Worm (Caenorhabditis elegans) whole organism, L4 larva: ENCODE results near the gene dct-8.
A peak's percentile ranks its signal among the peaks of the same experiment; 100 is the strongest.

Experiments used
- attf-4 ChIP-seq: sonication (generic microtip); optimal IDR thresholded peaks from 3 replicates; lab custom pipeline; 2017; ENCODE audit warnings: missing biosample characterization, missing genetic modification characterization
- lin-13 ChIP-seq: fragments of 150-350 bp; optimal IDR thresholded peaks from 2 replicates; lab custom pipeline; 2014; ENCODE audit warnings: missing biosample characterization, missing genetic modification reagents, missing genetic modification characterization
- lin-15B ChIP-seq: fragments of 150-350 bp; sonication (generic microtip); optimal IDR thresholded peaks from 3 replicates; lab custom pipeline; 2014; ENCODE audit warnings: missing biosample characterization, missing genetic modification characterization
- lin-39 ChIP-seq: fragments of 150-350 bp; optimal IDR thresholded peaks from 2 replicates; lab custom pipeline; 2014; ENCODE audit warnings: missing biosample characterization, missing genetic modification reagents, missing genetic modification characterization
- mes-2 ChIP-seq: sonication (generic microtip); optimal IDR thresholded peaks from 2 replicates; lab custom pipeline; 2016; ENCODE audit warnings: missing genotype, mild to moderate bottlenecking, missing genetic modification characterization, missing compliant biosample characterization; ENCODE audit not compliant: poor library complexity, severe bottlenecking
- nhr-237 ChIP-seq: sonication (generic microtip); optimal IDR thresholded peaks from 2 replicates; lab custom pipeline; 2017; ENCODE audit warnings: missing biosample characterization, missing genetic modification characterization
- nhr-28 ChIP-seq: fragments of 150-350 bp; optimal IDR thresholded peaks from 2 replicates; lab custom pipeline; 2014; ENCODE audit warnings: missing biosample characterization, missing genetic modification characterization
- nhr-76 ChIP-seq: fragments of 150-350 bp; optimal IDR thresholded peaks from 2 replicates; lab custom pipeline; 2014; ENCODE audit warnings: missing biosample characterization, missing genetic modification characterization
- nhr-77 ChIP-seq: fragments of 150-350 bp; optimal IDR thresholded peaks from 2 replicates; lab custom pipeline; 2014; ENCODE audit warnings: missing biosample characterization, missing genetic modification characterization
- zag-1 ChIP-seq: fragments of 150-350 bp; optimal IDR thresholded peaks from 2 replicates; lab custom pipeline; 2014; ENCODE audit warnings: missing biosample characterization, missing genetic modification characterization

DNA sequence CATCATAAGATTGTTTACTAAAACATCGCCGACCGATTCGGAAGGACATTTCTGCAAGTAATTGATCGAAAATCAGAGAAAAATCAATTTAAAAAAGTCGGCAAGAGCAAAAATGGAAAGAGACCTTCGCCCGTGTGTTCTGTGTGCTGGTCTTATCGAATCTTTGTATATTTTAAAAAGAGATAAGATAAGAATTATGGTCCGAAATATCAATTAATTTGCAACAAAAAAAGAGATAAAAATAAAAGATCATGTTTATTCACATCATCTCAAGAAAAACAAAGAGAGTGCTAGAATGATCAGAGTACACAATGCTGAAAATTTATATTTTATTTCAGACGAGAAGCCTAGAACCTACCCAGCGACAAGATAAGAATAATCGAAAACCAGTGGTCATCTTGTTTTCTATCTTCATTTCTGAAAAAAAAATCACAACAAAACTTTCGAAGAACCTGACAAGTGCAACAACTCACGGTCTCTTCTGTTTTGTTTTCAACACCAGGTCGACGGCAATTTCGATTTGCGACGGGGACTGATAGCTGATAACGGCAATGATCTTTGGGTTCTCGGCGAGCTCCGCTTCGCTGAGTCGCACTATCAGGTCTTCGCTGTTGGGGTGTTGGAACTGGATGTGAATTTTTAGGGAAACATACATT is 16.5 kb upstream of the dct-8 start, which contains the start of gene F37C4.6:
- TF ChIP-seq zag-1 (tag; lab: Kevin White, UChicago), result no peak
- no peak for TF ChIP-seq nhr-76 (tag; lab: Kevin White, UChicago)
- no peak for TF ChIP-seq mes-2 (tag; lab: Kevin White, UChicago)
- peak; percentile 9 for TF ChIP-seq nhr-28
- TF ChIP-seq attf-4 (tag; lab: Kevin White, UChicago), result no peak
- no peak for TF ChIP-seq nhr-237 (tag; lab: Kevin White, UChicago)
- no peak for TF ChIP-seq lin-39 (tag; lab: Kevin White, UChicago)
- no peak for TF ChIP-seq lin-13
- no peak for TF ChIP-seq lin-15B (tag; lab: Kevin White, UChicago)
- no peak for TF ChIP-seq nhr-77 (tag; lab: Kevin White, UChicago)
